Worm (Caenorhabditis elegans) whole organism, L1 larva: ENCODE data around the gene T07F12.2.

Experiments used
- C04F5.9 ChIP-seq: sonication (generic microtip); optimal IDR thresholded peaks from 2 replicates; lab custom pipeline; 2016; ENCODE audit warnings: missing genetic modification characterization, missing compliant biosample characterization
- alr-1 ChIP-seq: fragments of 200-800 bp; sonication (Bioruptor generic); optimal IDR thresholded peaks from 2 replicates; lab custom pipeline; 2018; ENCODE audit warnings: borderline replicate concordance, mild to moderate bottlenecking, missing genetic modification characterization, missing compliant biosample characterization
- ceh-82 ChIP-seq, 3 experiments: fragments of 150-350 bp in 1 of 3; sonication (generic microtip) in 2 of 3; optimal IDR thresholded peaks; 2 replicates each; lab custom pipeline; 2014 to 2017; ENCODE audit warnings: missing biosample characterization in 3 of 3, missing genetic modification characterization in 3 of 3
- elt-3 ChIP-seq, 6 experiments: fragments of 150-350 bp in 1 of 6; sonication (generic microtip); optimal IDR thresholded peaks; 2 replicates each; lab custom pipeline; 2017 to 2018; ENCODE audit warnings: missing biosample characterization in 6 of 6, missing genetic modification characterization in 6 of 6, inconsistent platforms in 1 of 6
- fkh-10 ChIP-seq: sonication (generic microtip); optimal IDR thresholded peaks from 2 replicates; lab custom pipeline; 2017; ENCODE audit warnings: missing biosample characterization, missing genetic modification reagents, missing genetic modification characterization
- fos-1 ChIP-seq: fragments of 150-350 bp; optimal IDR thresholded peaks from 2 replicates; lab custom pipeline; 2014; ENCODE audit warnings: missing biosample characterization, missing genetic modification characterization
- lin-13 ChIP-seq: fragments of 150-350 bp; optimal IDR thresholded peaks from 2 replicates; lab custom pipeline; 2014; ENCODE audit warnings: missing biosample characterization, missing genetic modification reagents, missing genetic modification characterization
- nhr-237 ChIP-seq: fragments of 150-350 bp; optimal IDR thresholded peaks from 2 replicates; lab custom pipeline; 2014; ENCODE audit warnings: missing biosample characterization, missing genetic modification characterization
- nhr-28 ChIP-seq: fragments of 150-350 bp; optimal IDR thresholded peaks from 2 replicates; lab custom pipeline; 2014; ENCODE audit warnings: missing biosample characterization, missing genetic modification characterization
- nhr-84 ChIP-seq: sonication (generic microtip); optimal IDR thresholded peaks from 2 replicates; lab custom pipeline; 2017; ENCODE audit warnings: missing biosample characterization, missing genetic modification characterization
- xbp-1 ChIP-seq: sonication (generic microtip); optimal IDR thresholded peaks from 2 replicates; lab custom pipeline; 2016; ENCODE audit warnings: missing genetic modification characterization, missing compliant biosample characterization
- ztf-11 ChIP-seq, 2 experiments: sonication (generic microtip); optimal IDR thresholded peaks; 2 replicates each; lab custom pipeline; 2016 to 2017; ENCODE audit warnings: missing genetic modification characterization in 2 of 2, missing biosample characterization in 1 of 2, missing compliant biosample characterization in 1 of 2

DNA sequence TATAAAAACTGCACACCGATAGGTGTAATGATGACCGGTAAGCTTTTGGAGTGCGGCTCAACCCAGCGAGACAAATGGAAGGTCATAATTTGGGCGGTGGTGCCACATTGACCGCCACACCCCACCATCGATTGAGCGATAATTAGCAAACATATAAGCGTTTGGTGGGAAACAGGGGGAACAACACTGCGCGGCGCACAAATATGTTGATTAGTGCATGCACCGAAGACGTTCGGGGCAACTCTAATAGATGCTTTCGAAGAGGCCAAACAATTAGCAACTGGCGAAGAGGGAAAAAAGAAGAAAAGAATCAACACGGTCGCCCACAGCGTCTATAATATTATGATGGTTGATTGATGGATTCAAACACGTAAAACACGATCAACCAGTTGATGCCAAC lies 8.7 kb upstream of the T07F12.2 start:
- no peak for TF ChIP-seq nhr-84 (tag; lab: Kevin White, UChicago)
- TF ChIP-seq nhr-237 (tag; lab: Kevin White, UChicago), result no peak
- no peak for TF ChIP-seq xbp-1 (tag; lab: Kevin White, UChicago)
- TF ChIP-seq elt-3 (tag; optimal IDR thresholded peaks at IDR 0.05; lab: Kevin White, UChicago), result no peak
- TF ChIP-seq ceh-82 (tag; optimal IDR thresholded peaks at IDR 0.05; lab: Kevin White, UChicago), result no peak
- no peak for TF ChIP-seq lin-13 (GFP tag; lab: Kevin White, UChicago)
- no peak for TF ChIP-seq ztf-11 (tag; optimal IDR thresholded peaks at IDR 0.05; lab: Kevin White, UChicago)
- no peak for TF ChIP-seq fos-1 (tag; lab: Kevin White, UChicago)
- no peak for TF ChIP-seq C04F5.9 (tag; lab: Kevin White, UChicago)
- no peak for TF ChIP-seq fkh-10 (GFP tag; lab: Kevin White, UChicago)
- TF ChIP-seq alr-1 (tag; lab: Kevin White, UChicago), result no peak
- TF ChIP-seq nhr-28 (tag; lab: Kevin White, UChicago), result no peak
